Worm (Caenorhabditis elegans) whole organism, L4 larva: ENCODE results near the gene fog-2.

ENCODE experiments used
- ceh-62 ChIP-seq: sonication (generic microtip); optimal IDR thresholded peaks from 2 replicates; lab custom pipeline; 2017; ENCODE audit warnings: missing biosample characterization, missing genetic modification characterization
- cey-2 ChIP-seq: sonication (generic microtip); optimal IDR thresholded peaks from 3 replicates; lab custom pipeline; 2017; ENCODE audit warnings: missing genetic modification characterization, mild to moderate bottlenecking, missing compliant biosample characterization, antibody characterized with exemption, borderline replicate concordance; ENCODE audit not compliant: insufficient read depth
- hlh-11 ChIP-seq: fragments of 200-800 bp; sonication (Bioruptor generic); optimal IDR thresholded peaks from 2 replicates; lab custom pipeline; 2018; ENCODE audit warnings: mild to moderate bottlenecking, missing genetic modification characterization, missing compliant biosample characterization
- lsy-2 ChIP-seq, 2 experiments: fragments of 150-350 bp in 1 of 2; sonication (generic microtip) in 1 of 2; optimal IDR thresholded peaks; 2 replicates each; lab custom pipeline; 2014 to 2017; ENCODE audit warnings: missing biosample characterization in 2 of 2, missing genetic modification characterization in 2 of 2
- mdl-1 ChIP-seq, 2 experiments: fragments of 150-350 bp in 1 of 2; sonication (generic microtip) in 1 of 2; optimal IDR thresholded peaks; 2 replicates each; lab custom pipeline; 2014 to 2017; ENCODE audit warnings: missing biosample characterization in 2 of 2, missing genetic modification characterization in 2 of 2
- pha-4 ChIP-seq, 2 experiments: fragments of 150-350 bp in 1 of 2; fragments of 200-800 bp in 1 of 2; sonication (Bioruptor generic) in 1 of 2; IDR thresholded peaks in 1 of 2; optimal IDR thresholded peaks in 1 of 2; 2 replicates each; pipeline versions ENCODE4 v1.3.6 to Lab custom; 2014 to 2022; ENCODE audit warnings: missing genetic modification characterization in 2 of 2, missing genetic modification reagents in 2 of 2, missing biosample characterization in 1 of 2, missing compliant biosample characterization in 1 of 2
- pqm-1 ChIP-seq: sonication (generic microtip); optimal IDR thresholded peaks from 2 replicates; lab custom pipeline; 2017; ENCODE audit warnings: missing biosample characterization, missing genetic modification characterization
- sdz-12 ChIP-seq: fragments of 200-800 bp; sonication (Bioruptor generic); optimal IDR thresholded peaks from 2 replicates; lab custom pipeline; 2018; ENCODE audit warnings: mild to moderate bottlenecking, missing genetic modification characterization, missing compliant biosample characterization
- snpc-4 ChIP-seq: fragments of 150-350 bp; optimal IDR thresholded peaks from 2 replicates; lab custom pipeline; 2014; ENCODE audit warnings: missing biosample characterization, missing genetic modification characterization
- spr-1 ChIP-seq: sonication (generic microtip); optimal IDR thresholded peaks from 2 replicates; lab custom pipeline; 2016; ENCODE audit warnings: mild to moderate bottlenecking, missing genetic modification characterization, missing compliant biosample characterization

ce11 chrV:20203085-20203484 lies 4.0 kb downstream of the fog-2 start, which contains the start of gene fbxa-113:
- no peak for TF ChIP-seq cey-2 (tag; lab: Kevin White, UChicago)
- no peak for TF ChIP-seq pqm-1 (tag; lab: Kevin White, UChicago)
- no peak for TF ChIP-seq mdl-1 (tag; optimal IDR thresholded peaks at IDR 0.05; lab: Kevin White, UChicago)
- no peak for TF ChIP-seq snpc-4
- no peak for TF ChIP-seq lsy-2 (tag; optimal IDR thresholded peaks at IDR 0.05; lab: Kevin White, UChicago)
- no peak for TF ChIP-seq sdz-12 (GFP tag; lab: Kevin White, UChicago)
- TF ChIP-seq hlh-11 (tag; lab: Kevin White, UChicago): no peak
- no peak for TF ChIP-seq spr-1 (tag; lab: Kevin White, UChicago)
- TF ChIP-seq ceh-62 (tag; lab: Kevin White, UChicago): no peak
- TF ChIP-seq pha-4 (GFP tag; IDR thresholded peaks at IDR 0.05; lab: Robert Waterston, UW): no peak
- TF ChIP-seq pha-4 (tag; optimal IDR thresholded peaks at IDR 0.05; lab: Kevin White, UChicago): no peak
